Worm (Caenorhabditis elegans) whole organism, L4 larva: ENCODE results near the gene T27A8.7.

Source experiments
- F10B5.3 ChIP-seq: sonication (generic microtip); optimal IDR thresholded peaks from 2 replicates; lab custom pipeline; 2016; ENCODE audit warnings: mild to moderate bottlenecking, missing genetic modification characterization, missing compliant biosample characterization
- Y48G9A.11 ChIP-seq: fragments of 200-800 bp; sonication (Bioruptor generic); IDR thresholded peaks from 2 replicates; pipeline ENCODE4 v1.3.6; 2022; ENCODE audit warnings: missing genetic modification reagents, missing genetic modification characterization, missing compliant biosample characterization
- Y75B8A.6 ChIP-seq: fragments of 200-800 bp; sonication (Bioruptor generic); IDR thresholded peaks from 2 replicates; pipeline ENCODE4 v1.3.6; 2022; ENCODE audit warnings: missing genetic modification reagents, missing genetic modification characterization, missing compliant biosample characterization
- ama-1 ChIP-seq: fragments of 150-350 bp; optimal IDR thresholded peaks from 2 replicates; lab custom pipeline; 2014; ENCODE audit warnings: inconsistent platforms, mixed read lengths
- arid-1 ChIP-seq: fragments of 200-800 bp; sonication (Bioruptor generic); conservative IDR thresholded peaks from 2 replicates; pipeline ENCODE4 v1.3.6; 2022; ENCODE audit warnings: missing genetic modification reagents, missing genetic modification characterization, missing compliant biosample characterization
- ceh-32 ChIP-seq: sonication (generic microtip); optimal IDR thresholded peaks from 2 replicates; lab custom pipeline; 2016; ENCODE audit warnings: mild to moderate bottlenecking, missing genetic modification characterization, missing compliant biosample characterization; ENCODE audit not compliant: poor library complexity
- ceh-44 ChIP-seq: fragments of 200-800 bp; sonication (Bioruptor generic); IDR thresholded peaks from 2 replicates; pipeline ENCODE4 v1.3.6; 2022; ENCODE audit warnings: missing genetic modification reagents, missing genetic modification characterization, missing compliant biosample characterization
- ctbp-1 ChIP-seq: fragments of 200-800 bp; sonication (Bioruptor generic); IDR thresholded peaks from 2 replicates; pipeline ENCODE4 v1.3.6; 2022; ENCODE audit warnings: missing genetic modification reagents, missing genetic modification characterization, missing compliant biosample characterization
- daf-16 ChIP-seq, 3 experiments: sonication (generic microtip); optimal IDR thresholded peaks; 2 replicates each; lab custom pipeline; 2016 to 2017; ENCODE audit warnings: missing genetic modification characterization in 3 of 3, missing genetic modification reagents in 3 of 3, mild to moderate bottlenecking in 2 of 3, missing compliant biosample characterization in 2 of 3, missing biosample characterization in 1 of 3, moderate library complexity in 1 of 3
- daf-19 ChIP-seq: fragments of 200-800 bp; sonication (Bioruptor generic); conservative IDR thresholded peaks from 2 replicates; pipeline ENCODE4 v1.3.6; 2022; ENCODE audit warnings: missing genetic modification characterization, missing compliant biosample characterization
- daf-8 ChIP-seq: fragments of 200-800 bp; sonication (Bioruptor generic); IDR thresholded peaks from 2 replicates; pipeline ENCODE4 v1.3.6; 2022; ENCODE audit warnings: missing genetic modification characterization, missing compliant biosample characterization
- dmd-6 ChIP-seq: fragments of 200-800 bp; sonication (Bioruptor generic); IDR thresholded peaks from 2 replicates; pipeline ENCODE4 v1.3.6; 2022; ENCODE audit warnings: missing genetic modification reagents, missing genetic modification characterization, missing compliant biosample characterization
- dpl-1 ChIP-seq: fragments of 150-350 bp; optimal IDR thresholded peaks from 2 replicates; lab custom pipeline; 2014; ENCODE audit warnings: missing biosample characterization, missing genetic modification reagents, missing genetic modification characterization
- dve-1 ChIP-seq: sonication (generic microtip); optimal IDR thresholded peaks from 2 replicates; lab custom pipeline; 2017; ENCODE audit warnings: antibody characterized with exemption, mild to moderate bottlenecking, missing genetic modification characterization, missing compliant biosample characterization; ENCODE audit not compliant: insufficient read depth
- fos-1 ChIP-seq: fragments of 150-350 bp; optimal IDR thresholded peaks from 2 replicates; lab custom pipeline; 2014; ENCODE audit warnings: missing biosample characterization, missing genetic modification characterization
- gei-8 ChIP-seq: fragments of 200-800 bp; sonication (Bioruptor generic); optimal IDR thresholded peaks from 2 replicates; lab custom pipeline; 2018; ENCODE audit warnings: mild to moderate bottlenecking, missing genetic modification characterization, missing compliant biosample characterization
- hlh-11 ChIP-seq: fragments of 200-800 bp; sonication (Bioruptor generic); optimal IDR thresholded peaks from 2 replicates; lab custom pipeline; 2018; ENCODE audit warnings: mild to moderate bottlenecking, missing genetic modification characterization, missing compliant biosample characterization
- hmg-1.1 ChIP-seq: fragments of 200-800 bp; sonication (Bioruptor generic); IDR thresholded peaks from 2 replicates; pipeline ENCODE4 v1.3.6; 2022; ENCODE audit warnings: missing genetic modification reagents, missing genetic modification characterization, missing compliant biosample characterization
- lir-3 ChIP-seq: sonication (generic microtip); optimal IDR thresholded peaks from 2 replicates; lab custom pipeline; 2016; ENCODE audit warnings: mild to moderate bottlenecking, missing genetic modification characterization, missing compliant biosample characterization
- mdl-1 ChIP-seq, 2 experiments: fragments of 150-350 bp in 1 of 2; sonication (generic microtip) in 1 of 2; optimal IDR thresholded peaks; 2 replicates each; lab custom pipeline; 2014 to 2017; ENCODE audit warnings: missing biosample characterization in 2 of 2, missing genetic modification characterization in 2 of 2
- mdt-29 ChIP-seq: fragments of 200-800 bp; sonication (Bioruptor generic); IDR thresholded peaks from 2 replicates; pipeline ENCODE4 v1.3.6; 2022; ENCODE audit warnings: missing genetic modification reagents, missing genetic modification characterization, missing compliant biosample characterization
- mep-1 ChIP-seq: fragments of 150-350 bp; sonication (generic microtip); optimal IDR thresholded peaks from 3 replicates; lab custom pipeline; 2014; ENCODE audit warnings: missing biosample characterization, missing genetic modification characterization
- mxl-3 ChIP-seq: fragments of 200-800 bp; sonication (Bioruptor generic); optimal IDR thresholded peaks from 2 replicates; lab custom pipeline; 2018; ENCODE audit warnings: mild to moderate bottlenecking, missing genetic modification characterization, missing compliant biosample characterization
- nhr-11 ChIP-seq: fragments of 150-350 bp; optimal IDR thresholded peaks from 2 replicates; lab custom pipeline; 2014; ENCODE audit warnings: missing biosample characterization, missing genetic modification characterization
- nhr-237 ChIP-seq: sonication (generic microtip); optimal IDR thresholded peaks from 2 replicates; lab custom pipeline; 2017; ENCODE audit warnings: missing biosample characterization, missing genetic modification characterization
- nhr-28 ChIP-seq: fragments of 150-350 bp; optimal IDR thresholded peaks from 2 replicates; lab custom pipeline; 2014; ENCODE audit warnings: missing biosample characterization, missing genetic modification characterization
- nhr-41 ChIP-seq: fragments of 200-800 bp; sonication (Bioruptor generic); IDR thresholded peaks from 2 replicates; pipeline ENCODE4 v1.3.6; 2022; ENCODE audit warnings: missing genetic modification reagents, missing genetic modification characterization, missing compliant biosample characterization
- nhr-77 ChIP-seq: fragments of 150-350 bp; optimal IDR thresholded peaks from 2 replicates; lab custom pipeline; 2014; ENCODE audit warnings: missing biosample characterization, missing genetic modification characterization
- php-3 ChIP-seq: fragments of 200-800 bp; sonication (Bioruptor generic); IDR thresholded peaks from 2 replicates; pipeline ENCODE4 v1.3.6; 2022; ENCODE audit warnings: missing genetic modification reagents, missing genetic modification characterization, missing compliant biosample characterization
- pqm-1 ChIP-seq: sonication (generic microtip); optimal IDR thresholded peaks from 2 replicates; lab custom pipeline; 2017; ENCODE audit warnings: missing biosample characterization, missing genetic modification characterization
- set-16 ChIP-seq: fragments of 200-800 bp; sonication (Bioruptor generic); IDR thresholded peaks from 2 replicates; pipeline ENCODE4 v1.3.6; 2022; ENCODE audit warnings: missing genetic modification reagents, missing genetic modification characterization, missing compliant biosample characterization
- snpc-1.2 ChIP-seq: fragments of 200-800 bp; sonication (Bioruptor generic); IDR thresholded peaks from 2 replicates; pipeline ENCODE4 v1.3.6; 2022; ENCODE audit warnings: missing genetic modification reagents, missing genetic modification characterization, missing compliant biosample characterization
- spr-1 ChIP-seq: sonication (generic microtip); optimal IDR thresholded peaks from 2 replicates; lab custom pipeline; 2016; ENCODE audit warnings: mild to moderate bottlenecking, missing genetic modification characterization, missing compliant biosample characterization
- tra-1 ChIP-seq: fragments of 200-800 bp; sonication (Bioruptor generic); IDR thresholded peaks from 2 replicates; pipeline ENCODE4 v1.3.6; 2022; ENCODE audit warnings: missing genetic modification reagents, missing genetic modification characterization, missing compliant biosample characterization
- unc-62 ChIP-seq, 3 experiments: fragments of 150-350 bp in 1 of 3; sonication (generic microtip); optimal IDR thresholded peaks in 2 of 3; peaks in 1 of 3; 1 replicate in 1 of 3; 2 replicates in 2 of 3; lab custom pipeline; 2014 to 2017; ENCODE audit warnings: missing biosample characterization in 3 of 3, missing genetic modification characterization in 3 of 3, missing genetic modification reagents in 3 of 3, missing genotype in 1 of 3
- zfp-3 ChIP-seq: fragments of 200-800 bp; sonication (Bioruptor generic); conservative IDR thresholded peaks from 2 replicates; pipeline ENCODE4 v1.3.6; 2022; ENCODE audit warnings: missing genetic modification reagents, missing genetic modification characterization, missing compliant biosample characterization
- zip-2 ChIP-seq: fragments of 150-350 bp; optimal IDR thresholded peaks from 2 replicates; lab custom pipeline; 2014; ENCODE audit warnings: missing biosample characterization, missing genetic modification characterization

T27A8.7 gene

DNA sequence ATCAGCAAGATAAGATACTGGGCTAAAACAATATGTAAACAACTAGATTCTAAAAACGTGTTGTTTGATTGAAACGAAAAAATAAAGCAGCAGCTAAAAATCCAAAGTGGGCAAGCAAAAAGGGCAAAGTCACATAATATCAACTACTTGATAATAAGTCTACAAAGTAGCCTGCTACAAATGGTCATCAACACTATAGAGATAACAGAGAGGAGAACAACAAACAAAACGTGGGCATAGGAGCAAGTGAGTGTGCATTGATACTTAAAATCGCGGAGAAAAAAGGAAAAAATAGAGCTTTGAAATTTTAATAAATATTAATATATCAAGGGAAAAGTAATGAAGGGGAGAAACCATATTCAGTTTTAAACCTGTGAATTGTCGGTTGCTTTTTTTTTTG is 13.5 kb upstream of the T27A8.7 start:
- TF ChIP-seq Y75B8A.6 (GFP tag; lab: Robert Waterston, UW): no peak
- no peak for TF ChIP-seq daf-16 (GFP tag; optimal IDR thresholded peaks at IDR 0.05; lab: Kevin White, UChicago)
- TF ChIP-seq daf-16 (tag; optimal IDR thresholded peaks at IDR 0.05; lab: Kevin White, UChicago): peak; percentile 93
- peak; percentile 95 for TF ChIP-seq nhr-28 (tag; lab: Kevin White, UChicago)
- no peak for TF ChIP-seq Y48G9A.11 (GFP tag; lab: Robert Waterston, UW)
- TF ChIP-seq spr-1 (tag; lab: Kevin White, UChicago): no peak
- no peak for TF ChIP-seq daf-8 (GFP tag; lab: Robert Waterston, UW)
- peak; percentile 35 for TF ChIP-seq hlh-11 (tag; lab: Kevin White, UChicago)
- TF ChIP-seq nhr-77 (tag; lab: Kevin White, UChicago): peak; percentile 22
- no peak for TF ChIP-seq daf-19 (GFP tag; lab: Robert Waterston, UW)
- no peak for TF ChIP-seq zip-2 (tag; lab: Kevin White, UChicago)
- TF ChIP-seq dve-1 (tag; lab: Kevin White, UChicago): peak; percentile 19
- peak; percentile 21 for TF ChIP-seq pqm-1 (tag; lab: Kevin White, UChicago)
- TF ChIP-seq mep-1: no peak
- 0 out of 2 replicates have a peak, but pooled peaks have one; percentile 16 for TF ChIP-seq dmd-6 (GFP tag; lab: Robert Waterston, UW)
- TF ChIP-seq ceh-32 (tag; lab: Kevin White, UChicago): no peak
- TF ChIP-seq mdl-1 (tag; optimal IDR thresholded peaks at IDR 0.05; lab: Kevin White, UChicago): peak in 1 of 2 experiments; percentile 34
- no peak for TF ChIP-seq zfp-3 (GFP tag; lab: Robert Waterston, UW)

DNA sequence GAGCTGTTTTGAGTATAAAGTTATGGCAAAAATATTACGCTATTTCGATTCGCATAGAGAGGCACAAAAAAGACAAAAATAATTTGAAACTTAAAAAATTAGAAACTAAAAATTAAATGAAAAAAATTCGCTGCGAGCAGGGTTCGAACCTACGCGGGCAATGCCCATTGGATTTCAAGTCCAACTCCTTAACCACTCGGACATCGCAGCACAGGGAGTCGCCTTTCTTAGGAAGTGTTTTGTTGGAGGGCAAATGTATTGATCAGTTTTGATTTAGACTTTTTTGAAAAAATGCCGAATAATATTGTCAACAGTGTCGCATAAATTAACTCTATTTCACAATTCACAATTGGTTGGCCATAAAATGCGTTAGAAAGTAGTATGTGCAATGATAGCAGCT is 12.9 kb upstream of the T27A8.7 start:
- TF ChIP-seq snpc-1.2: 0 out of 2 replicates have a peak, but pooled peaks have one; percentile 54
- TF ChIP-seq daf-16 (GFP tag; optimal IDR thresholded peaks at IDR 0.05; lab: Kevin White, UChicago): no peak
- TF ChIP-seq daf-16 (tag; optimal IDR thresholded peaks at IDR 0.05; lab: Kevin White, UChicago): peak; percentile 56
- no peak for TF ChIP-seq fos-1
- TF ChIP-seq dpl-1 (GFP tag; lab: Kevin White, UChicago): no peak
- TF ChIP-seq hmg-1.1 (GFP tag; lab: Robert Waterston, UW): no peak
- no peak for TF ChIP-seq ama-1 (lab: Kevin White, UChicago)
- TF ChIP-seq nhr-237 (tag; lab: Kevin White, UChicago): no peak
- no peak for TF ChIP-seq ctbp-1 (GFP tag; lab: Robert Waterston, UW)
- no peak for TF ChIP-seq daf-8 (GFP tag; lab: Robert Waterston, UW)
- TF ChIP-seq arid-1 (GFP tag; lab: Robert Waterston, UW): no peak
- TF ChIP-seq mdt-29 (GFP tag; lab: Robert Waterston, UW): no peak
- TF ChIP-seq gei-8 (GFP tag; lab: Kevin White, UChicago): no peak
- peak; percentile 29 for TF ChIP-seq dve-1 (tag; lab: Kevin White, UChicago)
- no peak for TF ChIP-seq F10B5.3 (tag; lab: Kevin White, UChicago)
- no peak for TF ChIP-seq lir-3
- TF ChIP-seq nhr-11: no peak
- TF ChIP-seq php-3 (GFP tag; lab: Robert Waterston, UW): 0 out of 2 replicates have a peak, but pooled peaks have one; percentile 48
- peak; percentile 37; the same call in 1 of the 2 replicates for TF ChIP-seq tra-1 (GFP tag; lab: Robert Waterston, UW)
- TF ChIP-seq nhr-41 (GFP tag; lab: Robert Waterston, UW): peak; percentile 44; the same call in 1 of the 2 replicates
- peak; percentile 41; the same call in 1 of the 2 replicates for TF ChIP-seq dmd-6 (GFP tag; lab: Robert Waterston, UW)
- no peak for TF ChIP-seq mxl-3 (GFP tag; lab: Kevin White, UChicago)

ce11 chrX:16044325-16044724 is 11.0 kb upstream of the T27A8.7 start:
- no peak for TF ChIP-seq ceh-44 (GFP tag; lab: Robert Waterston, UW)
- TF ChIP-seq nhr-237 (tag; lab: Kevin White, UChicago): no peak
- peak; percentile 63 for TF ChIP-seq set-16 (GFP tag; lab: Robert Waterston, UW)
- peak in 1 of 2 experiments; percentile 48 for TF ChIP-seq unc-62 (GFP tag; optimal IDR thresholded peaks at IDR 0.05 in 1 of 2; lab: Kevin White, UChicago)
- no peak for TF ChIP-seq unc-62 (tag; optimal IDR thresholded peaks at IDR 0.05; lab: Kevin White, UChicago)
